Fruit fly (Drosophila melanogaster) S2 (cell line): ENCODE data around the gene Yp2.
A peak's percentile ranks its signal among the peaks of the same experiment; 100 is the strongest.

Experiments used
- CG8478 ChIP-seq: fragments of >200 bp; optimal IDR thresholded peaks from 2 replicates; lab custom pipeline; 2018
- CTCF ChIP-seq, 2 experiments: fragments of >200 bp; optimal IDR thresholded peaks; 2 replicates each; lab custom pipeline; 2018

Yp2 gene

DNA sequence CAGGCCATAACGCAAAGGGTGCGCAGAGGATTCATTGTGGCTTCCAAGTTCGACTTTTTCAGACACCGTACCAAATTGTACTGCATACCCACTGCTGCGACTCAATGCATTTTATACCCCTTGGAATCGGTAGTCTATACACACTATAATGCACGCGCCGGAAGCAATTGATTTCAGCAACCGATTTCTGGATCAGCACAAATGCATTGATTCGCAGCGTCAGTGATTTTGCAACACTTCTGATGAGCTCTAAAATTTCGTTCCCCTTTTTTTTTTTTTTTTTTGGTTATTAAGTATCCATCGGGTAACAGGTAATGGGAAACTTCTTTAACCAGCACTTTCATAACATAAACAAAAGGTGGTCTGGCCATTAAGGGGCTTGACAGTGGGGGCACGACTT is at the start of gene Yp2:
TSS of gene Yp2 (minus strand) at position 88 of the 400 bp plus-strand sequence.
- TF ChIP-seq CTCF (optimal IDR thresholded peaks at IDR 0.05; lab: Kevin White, UChicago) (no peak), CG8478 (lab: Kevin White, UChicago) (no peak)

dm6 chrX:10092796-10093195 is 40.4 kb upstream of the Yp2 start:
- TF ChIP-seq CG8478 (lab: Kevin White, UChicago) (no peak), CTCF (optimal IDR thresholded peaks at IDR 0.05; lab: Kevin White, UChicago) (no peak)

DNA sequence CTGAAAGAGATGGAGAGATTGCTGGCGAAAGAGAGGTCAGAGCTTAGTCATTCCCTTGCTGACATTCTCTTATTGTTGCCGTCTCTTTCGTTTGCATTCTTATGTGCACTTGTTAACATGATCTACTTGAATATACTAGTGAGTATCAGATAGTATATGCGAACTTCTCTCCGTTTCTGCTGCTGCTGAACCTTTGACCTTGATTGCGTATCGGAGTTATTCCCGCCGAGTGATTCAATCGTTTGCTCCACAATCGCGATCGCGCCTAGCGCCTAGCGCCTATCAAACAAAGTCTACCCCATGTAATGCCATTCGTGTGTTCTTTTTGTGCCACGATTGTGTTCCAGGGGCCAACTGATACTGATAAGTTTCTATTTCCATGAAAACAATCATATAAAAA is 36.8 kb upstream of the Yp2 start:
- no peak for TF ChIP-seq CG8478 (lab: Kevin White, UChicago)
- no peak for TF ChIP-seq CTCF (optimal IDR thresholded peaks at IDR 0.05; lab: Kevin White, UChicago)

- TF ChIP-seq CG8478 (lab: Kevin White, UChicago), result no peak
- TF ChIP-seq CTCF (optimal IDR thresholded peaks at IDR 0.05; lab: Kevin White, UChicago), result no peak
Observed at dm6 chrX:10088023-10088913, 35.8 kb upstream of the Yp2 start.

- no peak for TF ChIP-seq CG8478 (lab: Kevin White, UChicago)
- peak; percentile 8 to 48 for TF ChIP-seq CTCF (optimal IDR thresholded peaks at IDR 0.05; lab: Kevin White, UChicago)
Observed at dm6 chrX:10086095-10086888, 33.9 kb upstream of the Yp2 start, which contains the start of the genes Naxe and RhoU. TSS of gene Naxe (minus strand) at chrX:10086171. TSS of gene RhoU (plus strand) at chrX:10086527.

dm6 chrX:10082950-10083253 is 30.5 kb upstream of the Yp2 start, which contains the start of gene CG2972:
TSS of gene CG2972 (plus strand) at chrX:10083154.
- no peak for TF ChIP-seq CG8478 (lab: Kevin White, UChicago)
- TF ChIP-seq CTCF (optimal IDR thresholded peaks at IDR 0.05; lab: Kevin White, UChicago), result no peak

- TF ChIP-seq CTCF (optimal IDR thresholded peaks at IDR 0.05; lab: Kevin White, UChicago) (no peak), CG8478 (lab: Kevin White, UChicago) (no peak)
Observed at dm6 chrX:10082185-10082949, 29.9 kb upstream of the Yp2 start, which contains the start of gene ZAP3. TSS of gene ZAP3 (minus strand) at chrX:10082492.

- TF ChIP-seq CTCF (optimal IDR thresholded peaks at IDR 0.05; lab: Kevin White, UChicago) (no peak), CG8478 (lab: Kevin White, UChicago) (no peak)
Observed at dm6 chrX:10071516-10071915, 19.1 kb upstream of the Yp2 start.

DNA sequence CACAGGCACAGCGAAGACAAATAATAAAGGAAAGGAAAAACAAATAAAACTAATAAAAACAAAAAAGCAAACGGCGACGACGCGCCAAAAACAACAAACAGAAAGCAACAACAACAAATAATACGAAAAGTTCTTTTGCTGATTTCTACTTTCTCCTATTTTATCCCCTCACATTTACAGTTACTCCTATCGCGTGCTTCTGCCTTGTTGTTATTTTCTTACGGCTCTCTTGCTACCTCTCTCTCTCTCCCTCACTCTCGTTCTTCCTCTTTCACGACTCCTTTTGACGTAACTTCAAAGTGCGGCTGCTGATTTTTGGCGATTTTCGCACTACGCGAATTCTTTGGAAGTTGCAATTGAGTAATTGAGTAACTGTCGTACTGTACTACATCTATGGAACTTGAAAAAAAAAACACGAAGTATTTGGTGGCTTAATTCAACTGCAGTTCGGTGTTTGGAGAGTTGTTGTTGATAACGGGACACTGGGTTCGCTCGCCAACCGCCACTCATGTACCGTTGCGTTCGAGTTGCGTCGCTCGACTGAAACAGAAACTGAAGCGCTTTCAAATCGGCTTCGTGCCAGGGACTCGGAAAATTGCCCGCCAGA is 18.0 kb upstream of the Yp2 start, which contains the start of gene CG15312:
TSS of gene CG15312 (minus strand) at position 544 of the 607 bp plus-strand sequence.
- TF ChIP-seq CTCF (optimal IDR thresholded peaks at IDR 0.05; lab: Kevin White, UChicago) (no peak), CG8478 (lab: Kevin White, UChicago) (no peak)

- no peak for TF ChIP-seq CG8478 (lab: Kevin White, UChicago)
- TF ChIP-seq CTCF (optimal IDR thresholded peaks at IDR 0.05; lab: Kevin White, UChicago), result no peak
Observed at dm6 chrX:10067528-10067927, 15.1 kb upstream of the Yp2 start.

DNA sequence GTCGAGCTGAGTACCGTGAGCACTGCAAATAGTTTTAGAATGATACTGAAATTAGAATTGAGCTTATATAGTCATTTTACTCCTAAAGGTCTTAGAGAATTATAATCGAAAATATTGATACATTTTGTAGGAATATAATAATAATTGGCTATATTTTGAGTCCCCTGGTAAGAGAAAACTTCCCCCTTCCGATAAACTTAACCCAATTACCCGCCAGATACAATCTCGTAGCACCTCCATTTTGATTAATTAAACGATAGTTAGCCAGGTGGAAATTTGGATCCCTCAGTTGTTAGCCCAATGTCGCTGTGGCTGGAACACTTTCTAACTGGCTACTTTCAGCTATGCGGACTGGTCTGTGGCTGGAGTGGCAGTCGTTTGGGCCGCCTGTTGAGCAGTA is 8.9 kb upstream of the Yp2 start, which contains the start of gene Gr9a:
TSS of gene Gr9a (plus strand) at position 301 of the 400 bp plus-strand sequence.
- no peak for TF ChIP-seq CTCF (optimal IDR thresholded peaks at IDR 0.05; lab: Kevin White, UChicago)
- no peak for TF ChIP-seq CG8478 (lab: Kevin White, UChicago)

DNA sequence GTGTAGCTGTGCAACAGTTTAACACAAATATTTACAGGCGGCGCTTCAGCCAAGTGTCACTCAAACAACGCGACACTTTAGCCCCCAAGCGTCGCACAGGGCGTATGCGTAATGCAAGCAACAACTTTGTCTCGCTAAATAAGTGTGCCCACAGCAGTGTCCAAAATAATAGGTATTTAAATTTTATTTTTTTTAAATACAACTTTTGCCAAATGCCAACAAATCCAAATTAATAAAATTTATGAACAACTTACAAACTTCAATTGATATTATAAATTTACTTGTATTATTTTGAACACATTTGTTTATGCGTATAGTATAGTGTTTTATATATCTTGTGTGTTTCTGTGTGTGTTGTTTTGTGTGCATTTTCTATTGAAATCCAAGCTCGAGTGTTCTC is 5.5 kb upstream of the Yp2 start:
- TF ChIP-seq CG8478 (lab: Kevin White, UChicago) (no peak), CTCF (optimal IDR thresholded peaks at IDR 0.05; lab: Kevin White, UChicago) (no peak)

- TF ChIP-seq CTCF (optimal IDR thresholded peaks at IDR 0.05; lab: Kevin White, UChicago) (no peak), CG8478 (lab: Kevin White, UChicago) (no peak)
Observed at dm6 chrX:10053547-10053946, 1.1 kb upstream of the Yp2 start, which contains the start of gene Yp1. TSS of gene Yp1 (plus strand) at chrX:10053811.

- TF ChIP-seq CTCF (optimal IDR thresholded peaks at IDR 0.05; lab: Kevin White, UChicago) (no peak), CG8478 (lab: Kevin White, UChicago) (no peak)
Observed at dm6 chrX:10047961-10048360, 4.5 kb downstream of the Yp2 start.
